Fruit fly (Drosophila melanogaster): Measurements from ENCODE around the gene Ir94c.

The Ir94c gene

DNA sequence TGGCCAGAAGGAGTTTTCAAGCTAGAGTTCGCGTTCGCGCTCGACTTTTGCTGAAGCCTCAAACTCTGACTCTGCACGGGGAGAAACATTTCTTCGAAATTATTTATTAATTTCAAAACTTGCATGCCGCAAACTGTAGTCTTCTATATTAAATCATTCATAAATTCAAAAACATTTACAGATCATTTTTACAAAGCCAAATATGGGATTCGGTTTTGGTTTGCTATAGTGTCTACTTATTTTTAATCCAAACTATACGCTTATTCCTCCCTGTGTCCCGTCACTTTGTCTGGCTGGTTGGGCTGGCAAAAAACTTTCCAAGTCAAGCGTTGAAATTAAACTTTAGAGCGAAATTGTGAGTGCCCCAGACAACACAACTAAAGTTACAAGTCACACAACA lies 29.0 kb upstream of the Ir94c start:
- TF ChIP-seq Hey (tag; optimal IDR thresholded peaks at IDR 0.05) (no peak), CG14441 (GFP tag; IDR thresholded peaks at IDR 0.05) (no peak), Hmx (GFP tag; optimal IDR thresholded peaks at IDR 0.05) (no peak), E2f2 (GFP tag; IDR thresholded peaks at IDR 0.05) (no peak), esg (GFP tag; conservative IDR thresholded peaks at IDR 0.05) (no peak), CHES-1-like (GFP tag; optimal IDR thresholded peaks at IDR 0.05) (no peak), pum (GFP tag; optimal IDR thresholded peaks at IDR 0.05) (no peak), CG10543 (GFP tag; optimal IDR thresholded peaks at IDR 0.05) (no peak), CG2202 (tag; optimal IDR thresholded peaks at IDR 0.05) (no peak), CG13894 (tag; optimal IDR thresholded peaks at IDR 0.05) (no peak), Six4 (GFP tag; optimal IDR thresholded peaks at IDR 0.05) (no peak)

DNA sequence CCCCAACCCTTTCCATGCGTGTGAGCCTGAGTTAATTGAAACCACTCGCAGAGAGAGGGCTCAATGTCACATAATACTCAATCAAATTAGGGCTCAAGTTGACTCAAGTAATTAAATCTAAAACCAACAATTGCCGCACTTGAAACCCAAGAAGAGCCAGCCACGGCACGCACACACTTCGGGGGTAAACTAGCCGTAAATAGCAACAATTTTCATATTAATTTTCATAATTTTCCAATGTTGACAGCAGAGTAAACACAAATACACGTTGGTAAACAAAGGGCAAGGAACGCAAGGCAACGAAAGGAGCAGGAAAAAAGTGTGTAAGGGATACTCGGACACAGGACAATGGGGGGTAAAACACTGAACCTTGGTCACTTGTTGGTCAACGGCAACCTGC lies 28.2 kb upstream of the Ir94c start:
- TF ChIP-seq pros (GFP tag; optimal IDR thresholded peaks at IDR 0.05), result peak; percentile 10
- TF ChIP-seq lab (GFP tag; optimal IDR thresholded peaks at IDR 0.05), result peak; percentile 72
- TF ChIP-seq CG16779 (GFP tag; IDR thresholded peaks at IDR 0.05), result no peak
- peak; percentile 15 for TF ChIP-seq her (GFP tag; optimal IDR thresholded peaks at IDR 0.05)
- peak; percentile 38 for TF ChIP-seq CG17829 (tag; optimal IDR thresholded peaks at IDR 0.05)
- no peak for TF ChIP-seq PHDP (tag; optimal IDR thresholded peaks at IDR 0.05)
- TF ChIP-seq Mrtf (GFP tag; IDR thresholded peaks at IDR 0.05), result no peak
- TF ChIP-seq tll (GFP tag; optimal IDR thresholded peaks at IDR 0.05), result peak in 1 of 2 experiments; percentile 62
- peak; percentile 55 for TF ChIP-seq kni (GFP tag; optimal IDR thresholded peaks at IDR 0.05)
- no peak for TF ChIP-seq Drgx (GFP tag; IDR thresholded peaks at IDR 0.05)
- peak; percentile 18 for TF ChIP-seq Mes4 (GFP tag; optimal IDR thresholded peaks at IDR 0.05)
- no peak for TF ChIP-seq oc (tag; optimal IDR thresholded peaks at IDR 0.05)
- TF ChIP-seq BtbVII (GFP tag; optimal IDR thresholded peaks at IDR 0.05), result peak; percentile 17
- TF ChIP-seq da (GFP tag; optimal IDR thresholded peaks at IDR 0.05), result no peak
- peak; percentile 76 for TF ChIP-seq Fer1 (GFP tag; optimal IDR thresholded peaks at IDR 0.05)
- TF ChIP-seq CG8089 (GFP tag; optimal IDR thresholded peaks at IDR 0.05), result peak; percentile 33
- peak; percentile 31 for TF ChIP-seq CG4328 (GFP tag; optimal IDR thresholded peaks at IDR 0.05)
- TF ChIP-seq CG15696 (tag; optimal IDR thresholded peaks at IDR 0.05), result peak; percentile 96
- TF ChIP-seq CG15011 (GFP tag; optimal IDR thresholded peaks at IDR 0.05), result peak; percentile 41
- peak; percentile 24 for TF ChIP-seq Nf-YB (GFP tag; optimal IDR thresholded peaks at IDR 0.05)
- peak; percentile 40 for TF ChIP-seq CG2678 (tag; optimal IDR thresholded peaks at IDR 0.05)
- peak in 1 of 2 experiments; percentile 37 for TF ChIP-seq insv (GFP tag; optimal IDR thresholded peaks at IDR 0.05)
- peak; percentile 13 for TF ChIP-seq CG12104 (GFP tag; optimal IDR thresholded peaks at IDR 0.05)
- TF ChIP-seq CG1233 (GFP tag; optimal IDR thresholded peaks at IDR 0.05), result peak; percentile 71
- peak; percentile 32 for TF ChIP-seq NC2β (GFP tag; optimal IDR thresholded peaks at IDR 0.05)
- peak; percentile 81 for TF ChIP-seq CG33557 (GFP tag; optimal IDR thresholded peaks at IDR 0.05)
- TF ChIP-seq CG10209 (GFP tag; optimal IDR thresholded peaks at IDR 0.05), result peak; percentile 76
- TF ChIP-seq org-1 (GFP tag; optimal IDR thresholded peaks at IDR 0.05), result peak; percentile 42
- peak; percentile 65 for TF ChIP-seq Xrp1 (GFP tag; IDR thresholded peaks at IDR 0.05)
- TF ChIP-seq Kr (GFP tag; optimal IDR thresholded peaks at IDR 0.05), result peak; percentile 92
- TF ChIP-seq dysf (GFP tag; IDR thresholded peaks at IDR 0.05), result no peak
- TF ChIP-seq CG6175 (GFP tag; IDR thresholded peaks at IDR 0.05), result no peak
- TF ChIP-seq CoRest (tag; optimal IDR thresholded peaks at IDR 0.05), result peak; percentile 15
- peak; percentile 25; the same call in 1 of the 2 replicates for TF ChIP-seq CG31441 (GFP tag; IDR thresholded peaks at IDR 0.05)
- TF ChIP-seq CG10366 (GFP tag; IDR thresholded peaks at IDR 0.05), result no peak
- peak; percentile 46; the same call in 1 of the 2 replicates for TF ChIP-seq sim (GFP tag; IDR thresholded peaks at IDR 0.05)
- TF ChIP-seq CG1832 (GFP tag; optimal IDR thresholded peaks at IDR 0.05), result no peak
- TF ChIP-seq sc (optimal IDR thresholded peaks at IDR 0.05), result no peak
- peak; percentile 15 for TF ChIP-seq sc (GFP tag; optimal IDR thresholded peaks at IDR 0.05)

Data from whole organism, embryonic.